Worm (Caenorhabditis elegans) whole organism, L2 larva: ENCODE measurements around the gene Y14H12A.2.

Experiments used
- ZK546.5 ChIP-seq: sonication (generic microtip); optimal IDR thresholded peaks from 2 replicates; lab custom pipeline; 2017; ENCODE audit warnings: missing biosample characterization, missing genetic modification characterization
- aly-2 ChIP-seq: fragments of 150-350 bp; optimal IDR thresholded peaks from 2 replicates; lab custom pipeline; 2014; ENCODE audit warnings: missing biosample characterization, missing genetic modification characterization
- lin-11 ChIP-seq: fragments of 150-350 bp; sonication (generic microtip); optimal IDR thresholded peaks from 2 replicates; lab custom pipeline; 2014; ENCODE audit warnings: missing biosample characterization, missing genetic modification characterization, inconsistent platforms, mixed read lengths
- lin-13 ChIP-seq: fragments of 150-350 bp; optimal IDR thresholded peaks from 2 replicates; lab custom pipeline; 2014; ENCODE audit warnings: missing biosample characterization, missing genetic modification reagents, missing genetic modification characterization
- nhr-10 ChIP-seq: sonication (generic microtip); optimal IDR thresholded peaks from 2 replicates; lab custom pipeline; 2017; ENCODE audit warnings: missing biosample characterization, missing genetic modification characterization
- skn-1 ChIP-seq: sonication (generic microtip); optimal IDR thresholded peaks from 2 replicates; lab custom pipeline; 2017; ENCODE audit warnings: missing biosample characterization, missing genetic modification characterization
- sma-9 ChIP-seq, 2 experiments: fragments of 150-350 bp in 1 of 2; sonication (generic microtip) in 1 of 2; optimal IDR thresholded peaks; 2 replicates each; lab custom pipeline; 2014 to 2016; ENCODE audit warnings: missing genetic modification characterization in 2 of 2, mild to moderate bottlenecking in 1 of 2, missing biosample characterization in 1 of 2, missing compliant biosample characterization in 1 of 2, missing genetic modification reagents in 1 of 2, moderate library complexity in 1 of 2
- snpc-4 ChIP-seq: fragments of 150-350 bp; optimal IDR thresholded peaks from 2 replicates; lab custom pipeline; 2014; ENCODE audit warnings: missing biosample characterization, missing genetic modification characterization
- unc-55 ChIP-seq: fragments of 150-350 bp; sonication (generic microtip); optimal IDR thresholded peaks from 3 replicates; lab custom pipeline; 2014; ENCODE audit warnings: missing biosample characterization, missing genetic modification reagents, missing genetic modification characterization

DNA sequence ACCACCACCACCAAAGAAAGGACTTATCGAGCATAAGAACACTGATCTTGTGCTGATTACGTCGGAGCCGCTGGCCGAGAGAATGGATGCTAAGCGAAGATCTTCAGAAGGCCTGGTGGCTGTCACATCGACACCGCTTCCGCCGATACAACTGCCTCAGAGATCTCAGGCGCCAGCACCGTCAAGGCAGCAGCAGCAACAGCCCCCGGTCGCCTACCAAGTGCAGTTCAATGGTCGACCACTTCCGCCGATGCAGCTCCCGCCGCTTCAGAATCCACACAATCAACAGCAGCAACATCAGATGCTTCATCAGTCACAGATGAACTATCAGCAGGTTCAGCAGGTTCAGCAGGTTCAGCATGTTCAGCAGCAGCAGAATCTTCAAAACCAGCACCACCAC, 22.4 kb downstream of the Y14H12A.2 start:
- TF ChIP-seq lin-11 (tag; lab: Kevin White, UChicago) (no peak), nhr-10 (no peak), unc-55 (GFP tag; lab: Kevin White, UChicago) (no peak), lin-13 (GFP tag; lab: Kevin White, UChicago) (no peak), snpc-4 (tag; lab: Kevin White, UChicago) (no peak), sma-9 (GFP tag; optimal IDR thresholded peaks at IDR 0.05; lab: Kevin White, UChicago) (no peak), sma-9 (tag; optimal IDR thresholded peaks at IDR 0.05; lab: Kevin White, UChicago) (no peak), skn-1 (tag; lab: Kevin White, UChicago) (no peak), aly-2 (tag; lab: Kevin White, UChicago) (no peak), ZK546.5 (tag; lab: Kevin White, UChicago) (no peak)
